Worm (Caenorhabditis elegans): ENCODE data around the gene Y46G5A.38.

DNA sequence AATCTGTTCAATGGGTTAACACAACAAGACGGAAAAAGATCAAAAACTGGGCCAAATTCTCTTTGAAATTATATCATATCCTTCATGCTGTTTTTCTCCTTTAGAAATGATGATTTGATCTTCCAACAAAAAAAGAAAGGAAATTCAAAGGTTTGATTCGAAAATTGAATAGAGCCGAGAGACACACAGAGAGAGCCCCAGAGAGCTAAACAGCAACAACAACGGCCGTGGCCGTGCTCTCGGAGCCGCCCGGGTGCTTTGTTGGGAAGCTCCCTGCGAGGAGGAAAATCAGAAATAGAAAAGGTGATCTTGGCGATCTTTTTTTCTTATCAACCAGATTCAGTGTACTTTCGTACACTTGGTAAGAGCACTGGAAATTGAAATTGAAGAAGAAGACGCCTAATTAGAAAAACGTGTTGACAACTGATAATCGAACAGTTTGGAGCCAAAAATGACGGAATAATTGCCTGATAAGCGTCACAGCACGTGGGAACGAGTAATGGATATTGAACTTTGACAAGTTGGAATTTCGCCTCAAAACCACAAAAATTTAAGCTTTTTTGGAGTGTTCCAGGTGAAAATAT is 29.5 kb upstream of the Y46G5A.38 start:
- TF ChIP-seq ama-1 (optimal IDR thresholded peaks at IDR 0.05) (no peak), tra-4 (tag; optimal IDR thresholded peaks at IDR 0.05) (no peak), ceh-36 (tag; optimal IDR thresholded peaks at IDR 0.05) (no peak), flt-1 (GFP tag; IDR thresholded peaks at IDR 0.05) (no peak), pes-1 (GFP tag; IDR thresholded peaks at IDR 0.05) (no peak), sea-1 (GFP tag; conservative IDR thresholded peaks at IDR 0.05) (no peak), tbx-11 (GFP tag; IDR thresholded peaks at IDR 0.05) (no peak), hmbx-1 (tag; optimal IDR thresholded peaks at IDR 0.05) (no peak), tbx-37 (GFP tag; conservative IDR thresholded peaks at IDR 0.05) (no peak), B0310.2 (tag; optimal IDR thresholded peaks at IDR 0.05) (no peak)
